Worm (Caenorhabditis elegans) whole organism, L4 larva: ENCODE data around the gene hpo-31.

ENCODE experiments used
- nhr-237 ChIP-seq: sonication (generic microtip); optimal IDR thresholded peaks from 2 replicates; lab custom pipeline; 2017; ENCODE audit warnings: missing biosample characterization, missing genetic modification characterization
- nhr-42 ChIP-seq: fragments of 200-800 bp; sonication (Bioruptor generic); IDR thresholded peaks from 2 replicates; pipeline ENCODE4 v1.3.6; 2022; ENCODE audit warnings: missing genetic modification characterization, missing compliant biosample characterization
- skn-1 ChIP-seq: fragments of 150-350 bp; optimal IDR thresholded peaks from 2 replicates; lab custom pipeline; 2014; ENCODE audit warnings: missing biosample characterization, missing genetic modification characterization

ce11 chrV:13850170-13850569 is 27.3 kb downstream of the hpo-31 start, which contains the start of gene hpx-2:
- TF ChIP-seq nhr-237 (tag; lab: Kevin White, UChicago), result no peak
- TF ChIP-seq skn-1 (tag; lab: Kevin White, UChicago), result no peak
- TF ChIP-seq nhr-42 (GFP tag; lab: Robert Waterston, UW), result no peak
